Fruit fly (Drosophila melanogaster) whole organism, wandering third instar larva: ENCODE data around the gene CG45075.

ENCODE experiments used
- Abd-B ChIP-seq: fragments of >200 bp; optimal IDR thresholded peaks from 2 replicates; lab custom pipeline; 2017; ENCODE audit warnings: missing biosample characterization, missing genetic modification characterization
- CG32264 ChIP-seq: fragments of 200-800 bp; sonication (Bioruptor generic); optimal IDR thresholded peaks from 2 replicates; lab custom pipeline; 2016; ENCODE audit warnings: missing biosample characterization, missing genetic modification characterization
- CG9705 ChIP-seq: fragments of 200-800 bp; sonication (Bioruptor generic); optimal IDR thresholded peaks from 2 replicates; lab custom pipeline; 2018; ENCODE audit warnings: missing biosample characterization, mild to moderate bottlenecking, missing genetic modification characterization
- CrebA ChIP-seq: fragments of 200-800 bp; sonication (Bioruptor generic); optimal IDR thresholded peaks from 2 replicates; lab custom pipeline; 2016; ENCODE audit warnings: missing biosample characterization, mild to moderate bottlenecking, missing genetic modification characterization, borderline replicate concordance
- Dif ChIP-seq: fragments of 200-275, 200-300 bp; sonication (Bioruptor generic); optimal IDR thresholded peaks from 2 replicates; lab custom pipeline; 2018; ENCODE audit warnings: missing biosample characterization, missing genetic modification characterization; ENCODE audit not compliant: partially characterized antibody
- GATAd ChIP-seq: sonication (Bioruptor generic); optimal IDR thresholded peaks from 2 replicates; lab custom pipeline; 2016; ENCODE audit warnings: missing biosample characterization, missing genetic modification characterization
- HLH106 ChIP-seq: fragments of 200-800 bp; optimal IDR thresholded peaks from 3 replicates; lab custom pipeline; 2019; ENCODE audit warnings: missing biosample characterization, mild to moderate bottlenecking, missing genetic modification characterization, moderate library complexity
- Hr78 ChIP-seq: fragments of >200 bp; optimal IDR thresholded peaks from 2 replicates; lab custom pipeline; 2017; ENCODE audit warnings: missing biosample characterization, missing genetic modification characterization
- Jra ChIP-seq: sonication (Bioruptor generic); optimal IDR thresholded peaks from 2 replicates; lab custom pipeline; 2016; ENCODE audit warnings: missing biosample characterization, missing genetic modification characterization
- Mio ChIP-seq: sonication (Bioruptor generic); optimal IDR thresholded peaks from 2 replicates; lab custom pipeline; 2016; ENCODE audit warnings: missing biosample characterization, missing genetic modification characterization
- Myc ChIP-seq: fragments of >200 bp; optimal IDR thresholded peaks from 2 replicates; lab custom pipeline; 2017
- OdsH ChIP-seq: fragments of 200-800 bp; sonication (Bioruptor generic); optimal IDR thresholded peaks from 2 replicates; lab custom pipeline; 2016; ENCODE audit warnings: missing biosample characterization, mild to moderate bottlenecking, missing genetic modification characterization
- Rel ChIP-seq, 2 experiments: fragments of 200-800 bp; sonication (Bioruptor generic) in 1 of 2; optimal IDR thresholded peaks; 2 replicates in 1 of 2; 3 replicates in 1 of 2; lab custom pipeline; 2016 to 2019; ENCODE audit warnings: mild to moderate bottlenecking in 2 of 2, missing biosample characterization in 2 of 2, missing genetic modification characterization in 2 of 2, moderate library complexity in 1 of 2
- Sp1 ChIP-seq: fragments of 200-800 bp; sonication (Bioruptor generic); optimal IDR thresholded peaks from 3 replicates; lab custom pipeline; 2019; ENCODE audit warnings: missing biosample characterization, mild to moderate bottlenecking, missing genetic modification characterization, moderate library complexity
- Vsx2 ChIP-seq: fragments of 200-300, 225-300 bp; sonication (Bioruptor generic); optimal IDR thresholded peaks from 2 replicates; lab custom pipeline; 2018; ENCODE audit warnings: missing biosample characterization, missing genetic modification characterization; ENCODE audit not compliant: partially characterized antibody
- brk ChIP-seq: fragments of 200-800 bp; sonication (Bioruptor generic); optimal IDR thresholded peaks from 2 replicates; lab custom pipeline; 2016; ENCODE audit warnings: missing biosample characterization, mild to moderate bottlenecking, missing genetic modification characterization
- dmrt93B ChIP-seq: fragments of 200-800 bp; sonication (Bioruptor generic); optimal IDR thresholded peaks from 2 replicates; lab custom pipeline; 2018; ENCODE audit warnings: missing biosample characterization, mild to moderate bottlenecking, missing genetic modification characterization
- dsf ChIP-seq: sonication (Bioruptor generic); optimal IDR thresholded peaks from 2 replicates; lab custom pipeline; 2016; ENCODE audit warnings: missing biosample characterization, missing genetic modification characterization, borderline replicate concordance
- ey ChIP-seq: fragments of 200-800 bp; sonication (Bioruptor generic); optimal IDR thresholded peaks from 2 replicates; lab custom pipeline; 2016; ENCODE audit warnings: missing biosample characterization, missing genetic modification characterization
- foxo ChIP-seq, 2 experiments: fragments of 200-800 bp; sonication (Bioruptor generic); optimal IDR thresholded peaks; 2 replicates in 1 of 2; 3 replicates in 1 of 2; lab custom pipeline; 2016 to 2017; ENCODE audit warnings: missing biosample characterization in 2 of 2, missing genetic modification characterization in 2 of 2
- fru ChIP-seq: fragments of 200-800 bp; sonication (Bioruptor generic); optimal IDR thresholded peaks from 3 replicates; lab custom pipeline; 2016; ENCODE audit warnings: missing biosample characterization, mild to moderate bottlenecking, missing genetic modification characterization
- h ChIP-seq: fragments of 200-800 bp; sonication (Bioruptor generic); optimal IDR thresholded peaks from 3 replicates; lab custom pipeline; 2016; ENCODE audit warnings: missing biosample characterization, mild to moderate bottlenecking, missing genetic modification characterization
- lola ChIP-seq: fragments of >200 bp; optimal IDR thresholded peaks from 2 replicates; lab custom pipeline; 2017; ENCODE audit warnings: missing biosample characterization, missing genetic modification characterization
- pan ChIP-seq: fragments of >200 bp; optimal IDR thresholded peaks from 2 replicates; lab custom pipeline; 2017
- psq ChIP-seq: fragments of 200-800 bp; sonication (Bioruptor generic); optimal IDR thresholded peaks from 3 replicates; lab custom pipeline; 2017; ENCODE audit warnings: missing biosample characterization, mild to moderate bottlenecking, missing genetic modification characterization, moderate library complexity
- rgr ChIP-seq: fragments of 200-800 bp; sonication (Bioruptor generic); optimal IDR thresholded peaks from 3 replicates; lab custom pipeline; 2016; ENCODE audit warnings: missing biosample characterization, mild to moderate bottlenecking, missing genetic modification characterization
- sage ChIP-seq: fragments of 200-800 bp; sonication (Bioruptor generic); optimal IDR thresholded peaks from 2 replicates; lab custom pipeline; 2016; ENCODE audit warnings: missing biosample characterization, mild to moderate bottlenecking, missing genetic modification characterization
- sv ChIP-seq: fragments of 200-800 bp; sonication (Bioruptor generic); optimal IDR thresholded peaks from 3 replicates; lab custom pipeline; 2016; ENCODE audit warnings: missing biosample characterization, missing genetic modification characterization
- usp ChIP-seq: fragments of >200 bp; optimal IDR thresholded peaks from 2 replicates; lab custom pipeline; 2017; ENCODE audit warnings: missing biosample characterization, missing genetic modification characterization
- woc ChIP-seq: sonication (Bioruptor generic); optimal IDR thresholded peaks from 2 replicates; lab custom pipeline; 2016; ENCODE audit warnings: missing biosample characterization, mild to moderate bottlenecking, missing genetic modification characterization

CG45075 gene

DNA sequence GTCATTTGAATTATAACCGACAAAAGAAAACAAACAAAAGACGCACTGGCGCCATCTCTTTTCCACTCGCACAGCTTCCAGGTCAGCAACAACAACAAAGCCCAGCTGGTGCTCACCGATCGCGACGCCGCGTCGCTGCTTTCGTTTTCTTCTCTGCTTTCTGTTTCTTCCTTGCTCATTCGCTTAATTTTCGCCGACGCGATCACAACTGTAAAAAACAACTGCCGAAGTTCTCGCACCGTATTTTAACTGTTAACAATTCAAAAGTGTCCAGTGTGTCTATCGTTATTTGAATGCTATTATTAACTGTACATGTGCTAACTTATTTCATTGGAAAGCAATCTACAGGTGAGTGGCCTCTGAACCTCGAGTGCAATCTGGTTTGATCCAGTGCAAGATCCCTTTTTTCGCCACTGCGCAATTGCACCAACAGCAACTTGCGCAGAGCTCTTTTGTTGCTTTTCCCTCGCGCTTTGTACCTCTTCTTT is 9.0 kb downstream of the CG45075 start, which contains the start of gene stai:
stai (plus strand) TSS at position 176 of the 488 bp plus-strand sequence.
- peak; percentile 96 for TF ChIP-seq psq
- peak; percentile 32 for TF ChIP-seq Sp1 (GFP tag; lab: Kevin White, UChicago)
- TF ChIP-seq fru (GFP tag; lab: Kevin White, UChicago) = peak; percentile 0
- TF ChIP-seq sv = no peak

dm6 chr2L:6109313-6109847 is 18.2 kb downstream of the CG45075 start:
- TF ChIP-seq CG9705 (GFP tag; lab: Kevin White, UChicago) = no peak
- no peak for TF ChIP-seq sage (GFP tag; lab: Kevin White, UChicago)
- TF ChIP-seq Vsx2 (GFP tag; lab: Kevin White, UChicago) = no peak
- no peak for TF ChIP-seq dsf
- no peak for TF ChIP-seq CG32264 (GFP tag; lab: Kevin White, UChicago)
- no peak for TF ChIP-seq GATAd (GFP tag; lab: Kevin White, UChicago)
- no peak for TF ChIP-seq Myc
- no peak for TF ChIP-seq Mio (GFP tag; lab: Kevin White, UChicago)

dm6 chr2L:6110781-6111180 is 19.6 kb downstream of the CG45075 start:
- TF ChIP-seq Rel (GFP tag; optimal IDR thresholded peaks at IDR 0.05; lab: Kevin White, UChicago) (no peak), Rel (tag; optimal IDR thresholded peaks at IDR 0.05; lab: Kevin White, UChicago) (no peak), Dif (GFP tag; lab: Kevin White, UChicago) (no peak), pan (lab: Kevin White, UChicago) (no peak), psq (no peak)

DNA sequence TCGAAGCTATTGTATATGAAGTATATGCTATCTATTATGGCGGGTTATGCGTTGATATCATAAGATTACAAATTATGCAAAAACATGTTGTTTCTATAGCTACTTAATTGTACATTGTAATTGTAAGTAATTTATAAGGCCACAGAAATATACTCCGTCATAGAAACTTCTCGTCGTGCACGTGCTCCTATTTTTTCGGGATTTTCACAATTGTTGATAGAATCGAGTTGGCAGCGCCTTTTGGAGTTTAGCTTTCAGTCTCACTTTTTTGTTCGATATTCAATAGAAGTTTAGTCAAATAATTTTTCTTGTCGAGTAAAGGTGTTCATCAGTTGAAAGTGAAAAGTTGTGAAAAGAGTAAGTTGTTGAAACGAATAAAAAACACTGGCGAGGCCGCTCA is 27.0 kb downstream of the CG45075 start, which contains the start of gene CG31642:
CG31642 (plus strand) TSS at position 301 of the 400 bp plus-strand sequence.
- TF ChIP-seq Mio (GFP tag; lab: Kevin White, UChicago) = no peak
- TF ChIP-seq Myc = no peak
- no peak for TF ChIP-seq pan (lab: Kevin White, UChicago)
- no peak for TF ChIP-seq fru (GFP tag; lab: Kevin White, UChicago)
- no peak for TF ChIP-seq psq
- TF ChIP-seq lola (GFP tag; lab: Kevin White, UChicago) = no peak
- TF ChIP-seq brk (GFP tag; lab: Kevin White, UChicago) = no peak
- no peak for TF ChIP-seq Jra (GFP tag; lab: Kevin White, UChicago)
- TF ChIP-seq sage (GFP tag; lab: Kevin White, UChicago) = no peak
- no peak for TF ChIP-seq woc (GFP tag; lab: Kevin White, UChicago)
- no peak for TF ChIP-seq dsf
- TF ChIP-seq Hr78 (GFP tag; lab: Kevin White, UChicago) = no peak
- no peak for TF ChIP-seq HLH106 (tag; lab: Kevin White, UChicago)
- no peak for TF ChIP-seq Rel (GFP tag; optimal IDR thresholded peaks at IDR 0.05; lab: Kevin White, UChicago)
- TF ChIP-seq Rel (tag; optimal IDR thresholded peaks at IDR 0.05; lab: Kevin White, UChicago) = no peak
- TF ChIP-seq dmrt93B = no peak
- TF ChIP-seq usp (GFP tag; lab: Kevin White, UChicago) = no peak
- no peak for TF ChIP-seq ey (GFP tag; lab: Kevin White, UChicago)
- TF ChIP-seq CrebA = no peak
- TF ChIP-seq CG9705 (GFP tag; lab: Kevin White, UChicago) = no peak

DNA sequence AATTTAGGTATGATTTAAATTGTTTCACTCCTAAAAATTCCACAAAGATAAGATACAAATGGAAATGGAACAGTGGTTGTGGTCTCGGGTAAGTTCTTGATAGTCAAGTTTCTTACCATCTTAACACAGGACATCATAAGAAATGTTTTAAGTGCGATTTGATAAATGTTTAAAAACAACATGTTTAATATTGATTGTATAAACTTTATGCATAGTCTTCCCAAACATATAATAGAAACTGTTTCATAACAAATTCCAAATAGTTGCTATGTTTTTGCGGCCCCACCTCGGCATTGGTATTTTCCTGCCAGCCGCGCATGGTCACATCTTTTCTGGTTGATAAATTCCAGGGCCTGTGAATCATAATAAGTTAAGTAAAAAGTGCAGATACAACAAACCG is 33.6 kb downstream of the CG45075 start, which contains the start of gene Arpc4:
Arpc4 (plus strand) TSS at position 318 of the 400 bp plus-strand sequence.
- peak; percentile 10 for TF ChIP-seq OdsH (GFP tag; lab: Kevin White, UChicago)
- peak in 1 of 2 experiments; percentile 56 for TF ChIP-seq foxo (GFP tag; optimal IDR thresholded peaks at IDR 0.05; lab: Kevin White, UChicago)
- no peak for TF ChIP-seq Sp1 (GFP tag; lab: Kevin White, UChicago)
- TF ChIP-seq h (GFP tag; lab: Kevin White, UChicago) = peak; percentile 52
- TF ChIP-seq fru (GFP tag; lab: Kevin White, UChicago) = peak; percentile 46
- peak; percentile 43 for TF ChIP-seq ey (GFP tag; lab: Kevin White, UChicago)
- TF ChIP-seq Abd-B (GFP tag; lab: Kevin White, UChicago) = no peak
- no peak for TF ChIP-seq rgr (GFP tag; lab: Kevin White, UChicago)
- no peak for TF ChIP-seq Rel (GFP tag; optimal IDR thresholded peaks at IDR 0.05; lab: Kevin White, UChicago)
- no peak for TF ChIP-seq Rel (tag; optimal IDR thresholded peaks at IDR 0.05; lab: Kevin White, UChicago)
- TF ChIP-seq psq = peak; percentile 29
